Worm (Caenorhabditis elegans) whole organism, L3 larva: Measurements from ENCODE around the gene jamp-1.

Source experiments
- R02D3.7 ChIP-seq: fragments of 150-350 bp; optimal IDR thresholded peaks from 2 replicates; lab custom pipeline; 2014; ENCODE audit warnings: missing biosample characterization, missing genetic modification characterization
- ZK546.5 ChIP-seq: sonication (generic microtip); optimal IDR thresholded peaks from 2 replicates; lab custom pipeline; 2017; ENCODE audit warnings: missing biosample characterization, missing genetic modification characterization
- aly-2 ChIP-seq: fragments of 150-350 bp; optimal IDR thresholded peaks from 2 replicates; lab custom pipeline; 2014; ENCODE audit warnings: missing biosample characterization, missing genetic modification characterization
- ama-1 ChIP-seq: fragments of 150-350 bp; optimal IDR thresholded peaks from 2 replicates; lab custom pipeline; 2018
- ceh-28 ChIP-seq: fragments of 150-350 bp; optimal IDR thresholded peaks from 2 replicates; lab custom pipeline; 2014; ENCODE audit warnings: missing biosample characterization, missing genetic modification reagents, missing genetic modification characterization
- ceh-9 ChIP-seq: sonication (generic microtip); optimal IDR thresholded peaks from 2 replicates; lab custom pipeline; 2018; ENCODE audit warnings: missing biosample characterization, missing genetic modification characterization
- egl-27 ChIP-seq: sonication (generic microtip); optimal IDR thresholded peaks from 4 replicates; lab custom pipeline; 2017; ENCODE audit warnings: missing biosample characterization, missing genetic modification reagents, missing genetic modification characterization
- egl-5 ChIP-seq: fragments of 150-350 bp; optimal IDR thresholded peaks from 2 replicates; lab custom pipeline; 2017; ENCODE audit warnings: missing biosample characterization, missing genetic modification reagents, missing genetic modification characterization, inconsistent platforms
- elt-2 ChIP-seq: sonication (generic microtip); optimal IDR thresholded peaks from 2 replicates; lab custom pipeline; 2016; ENCODE audit warnings: missing genetic modification reagents, mild to moderate bottlenecking, missing genetic modification characterization, missing compliant biosample characterization
- elt-3 ChIP-seq, 3 experiments: fragments of 150-350 bp in 1 of 3; sonication (generic microtip) in 2 of 3; optimal IDR thresholded peaks; 2 replicates in 2 of 3; 4 replicates in 1 of 3; lab custom pipeline; 2014 to 2017; ENCODE audit warnings: missing biosample characterization in 3 of 3, missing genetic modification characterization in 3 of 3
- eor-1 ChIP-seq, 2 experiments: fragments of 150-350 bp; optimal IDR thresholded peaks; 2 replicates each; lab custom pipeline; 2014 to 2018; ENCODE audit warnings: missing biosample characterization in 2 of 2, missing genetic modification characterization in 2 of 2
- fkh-10 ChIP-seq: sonication (generic microtip); optimal IDR thresholded peaks from 2 replicates; lab custom pipeline; 2017; ENCODE audit warnings: missing biosample characterization, missing genetic modification reagents, missing genetic modification characterization
- fos-1 ChIP-seq: fragments of 150-350 bp; optimal IDR thresholded peaks from 2 replicates; lab custom pipeline; 2014; ENCODE audit warnings: missing biosample characterization, missing genetic modification characterization
- hmg-11 ChIP-seq: sonication (generic microtip); optimal IDR thresholded peaks from 2 replicates; lab custom pipeline; 2016; ENCODE audit warnings: missing genetic modification characterization, missing compliant biosample characterization
- jun-1 ChIP-seq: fragments of 150-350 bp; optimal IDR thresholded peaks from 2 replicates; lab custom pipeline; 2014; ENCODE audit warnings: missing biosample characterization, missing genetic modification reagents, missing genetic modification characterization
- lin-15B ChIP-seq: fragments of 150-350 bp; optimal IDR thresholded peaks from 2 replicates; lab custom pipeline; 2014; ENCODE audit warnings: missing biosample characterization, missing genetic modification characterization
- lin-39 ChIP-seq: fragments of 150-350 bp; optimal IDR thresholded peaks from 2 replicates; lab custom pipeline; 2018; ENCODE audit warnings: missing biosample characterization, missing genetic modification reagents, missing genetic modification characterization
- lsy-12 ChIP-seq: sonication (generic microtip); optimal IDR thresholded peaks from 2 replicates; lab custom pipeline; 2016; ENCODE audit warnings: mild to moderate bottlenecking, missing genetic modification characterization, missing compliant biosample characterization
- mml-1 ChIP-seq: fragments of 150-350 bp; sonication (generic microtip); optimal IDR thresholded peaks from 3 replicates; lab custom pipeline; 2014; ENCODE audit warnings: missing biosample characterization, missing genetic modification characterization
- nfya-1 ChIP-seq: sonication (generic microtip); optimal IDR thresholded peaks from 2 replicates; lab custom pipeline; 2017; ENCODE audit warnings: missing genetic modification characterization, mild to moderate bottlenecking, missing compliant biosample characterization, antibody characterized with exemption, moderate library complexity; ENCODE audit not compliant: insufficient read depth
- nhr-23 ChIP-seq: fragments of 150-350 bp; optimal IDR thresholded peaks from 2 replicates; lab custom pipeline; 2014; ENCODE audit warnings: missing biosample characterization, missing genetic modification reagents, missing genetic modification characterization
- nhr-237 ChIP-seq: fragments of 150-350 bp; optimal IDR thresholded peaks from 2 replicates; lab custom pipeline; 2014; ENCODE audit warnings: missing biosample characterization, missing genetic modification characterization
- nhr-25 ChIP-seq: sonication (generic microtip); optimal IDR thresholded peaks from 2 replicates; lab custom pipeline; 2017; ENCODE audit warnings: missing biosample characterization, missing genetic modification characterization
- nhr-43 ChIP-seq: sonication (generic microtip); optimal IDR thresholded peaks from 2 replicates; lab custom pipeline; 2016; ENCODE audit warnings: mild to moderate bottlenecking, missing genetic modification characterization, missing compliant biosample characterization; ENCODE audit not compliant: poor library complexity, severe bottlenecking
- pha-4 ChIP-seq: fragments of 150-350 bp; optimal IDR thresholded peaks from 2 replicates; lab custom pipeline; 2014; ENCODE audit warnings: missing biosample characterization, missing genetic modification reagents, missing genetic modification characterization
- pqm-1 ChIP-seq: fragments of 150-350 bp; optimal IDR thresholded peaks from 2 replicates; lab custom pipeline; 2017; ENCODE audit warnings: missing biosample characterization, missing genetic modification characterization, inconsistent platforms
- sea-2 ChIP-seq: fragments of 150-350 bp; sonication (generic microtip); optimal IDR thresholded peaks from 4 replicates; lab custom pipeline; 2014; ENCODE audit warnings: missing biosample characterization, missing genetic modification reagents, missing genetic modification characterization
- snpc-4 ChIP-seq: fragments of 150-350 bp; optimal IDR thresholded peaks from 2 replicates; lab custom pipeline; 2014; ENCODE audit warnings: missing biosample characterization, missing genetic modification characterization
- tbx-2 ChIP-seq: sonication (generic microtip); optimal IDR thresholded peaks from 2 replicates; lab custom pipeline; 2016; ENCODE audit warnings: mild to moderate bottlenecking, missing genetic modification characterization, missing compliant biosample characterization
- unc-39 ChIP-seq: sonication (generic microtip); optimal IDR thresholded peaks from 4 replicates; lab custom pipeline; 2017; ENCODE audit warnings: missing biosample characterization, missing genetic modification characterization
- unc-62 ChIP-seq: fragments of 150-350 bp; sonication (generic microtip); optimal IDR thresholded peaks from 4 replicates; lab custom pipeline; 2014; ENCODE audit warnings: missing biosample characterization, missing genetic modification reagents, missing genetic modification characterization
- ztf-11 ChIP-seq: fragments of 150-350 bp; optimal IDR thresholded peaks from 2 replicates; lab custom pipeline; 2014; ENCODE audit warnings: missing biosample characterization, missing genetic modification characterization
- ztf-4 ChIP-seq: fragments of 150-350 bp; optimal IDR thresholded peaks from 2 replicates; lab custom pipeline; 2014; ENCODE audit warnings: missing biosample characterization, missing genetic modification characterization

jamp-1 gene

DNA sequence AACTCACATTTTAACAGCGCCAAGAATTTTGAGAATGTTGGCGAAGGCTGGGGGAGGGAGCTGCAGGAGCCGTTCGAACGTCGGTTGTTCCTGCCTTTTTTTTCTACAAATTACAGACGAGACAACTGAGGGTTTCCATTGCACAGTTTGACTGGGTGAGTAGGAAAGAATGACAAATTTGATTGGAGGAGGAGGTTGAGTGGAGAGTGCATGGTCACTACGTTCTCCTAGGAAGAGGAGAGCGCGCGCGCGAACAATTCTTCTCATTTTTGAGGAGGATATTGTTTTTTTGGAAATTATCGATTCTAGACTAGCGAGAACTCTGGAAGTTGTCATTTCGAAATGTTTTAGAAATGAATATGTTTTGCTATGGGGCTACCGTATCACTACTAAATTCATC is 16.3 kb downstream of the jamp-1 start, which contains the start of gene dhs-17:
dhs-17 (minus strand) TSS at position 101 of the 400 bp plus-strand sequence.
- no peak for TF ChIP-seq ceh-28 (tag; lab: Kevin White, UChicago)
- no peak for TF ChIP-seq ceh-9 (tag; lab: Kevin White, UChicago)
- TF ChIP-seq, all 47 proteins: peak for 0

DNA sequence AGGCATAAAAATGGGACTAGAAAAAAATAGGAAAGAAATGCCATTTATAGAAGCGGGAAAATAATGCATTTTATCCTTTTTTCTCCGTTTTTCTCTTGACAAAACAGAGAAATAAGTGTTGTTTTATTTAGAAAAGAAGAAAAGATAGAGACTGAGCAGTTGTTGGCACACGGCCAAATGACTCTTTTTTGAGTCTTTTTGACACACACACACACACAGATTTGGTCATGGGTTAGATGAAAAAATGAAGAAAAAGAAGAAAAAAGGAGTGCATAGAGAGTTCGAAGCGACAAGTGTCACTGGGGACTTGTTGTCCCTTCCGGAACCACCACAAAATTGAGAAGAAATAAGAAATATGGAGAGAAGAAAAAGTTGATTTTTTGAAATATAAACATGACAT is 17.5 kb downstream of the jamp-1 start:
- no peak for TF ChIP-seq elt-3 (tag; optimal IDR thresholded peaks at IDR 0.05; lab: Kevin White, UChicago)
- TF ChIP-seq unc-62 (GFP tag; lab: Kevin White, UChicago): peak; percentile 13
- TF ChIP-seq lin-39 (tag; lab: Kevin White, UChicago): peak; percentile 72
- TF ChIP-seq nfya-1: peak; percentile 33
- TF ChIP-seq pha-4 (tag; lab: Kevin White, UChicago): no peak
- peak; percentile 22 for TF ChIP-seq hmg-11 (tag; lab: Kevin White, UChicago)

DNA sequence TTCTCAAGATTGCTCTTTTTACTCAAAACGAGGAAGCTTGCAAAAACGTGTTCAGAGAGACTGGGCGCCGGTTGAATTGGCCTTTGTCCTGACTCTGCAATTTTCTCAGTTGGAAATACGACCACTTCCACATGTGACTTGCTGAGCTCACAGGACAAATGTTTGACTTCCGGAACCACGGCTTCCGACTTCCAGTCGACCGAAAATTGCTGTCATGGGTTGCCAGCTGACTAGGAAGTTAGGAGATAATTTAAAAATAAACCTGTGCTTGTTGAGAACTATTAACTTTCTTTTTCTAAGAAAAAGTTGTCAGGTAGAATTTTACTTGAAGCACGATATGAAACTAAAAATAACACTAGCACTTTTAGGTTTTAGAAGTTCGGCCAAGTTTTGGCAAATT is 19.5 kb downstream of the jamp-1 start:
- TF ChIP-seq aly-2 (tag; lab: Kevin White, UChicago) (no peak), tbx-2 (tag; lab: Kevin White, UChicago) (peak; percentile 52)
- TF ChIP-seq, all 47 proteins: peak for 1

DNA sequence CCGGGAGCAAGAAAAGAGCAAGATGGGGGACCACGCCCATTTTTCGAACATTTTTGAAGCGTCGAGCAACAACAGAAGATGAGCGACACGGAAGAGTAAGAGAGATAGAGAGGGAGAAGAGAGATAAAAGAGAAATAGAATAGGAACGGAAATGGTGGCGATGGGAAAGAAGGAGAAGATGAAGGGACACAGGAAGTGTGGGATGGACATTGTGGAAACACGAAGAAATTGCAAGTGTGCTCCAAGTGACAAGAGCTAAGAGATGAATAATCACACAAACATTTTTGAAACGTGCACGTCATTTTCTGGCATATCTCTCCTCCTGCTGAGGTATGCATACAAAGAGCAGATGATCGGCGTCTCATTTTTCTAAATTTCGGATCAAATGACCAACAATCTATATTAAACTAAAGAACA is 20.5 kb downstream of the jamp-1 start:
- TF ChIP-seq nfya-1 (peak; percentile 70), egl-5 (tag; lab: Kevin White, UChicago) (peak; percentile 27), tbx-2 (tag; lab: Kevin White, UChicago) (peak; percentile 28), lin-39 (tag; lab: Kevin White, UChicago) (peak; percentile 73), pha-4 (tag; lab: Kevin White, UChicago) (no peak), ZK546.5 (no peak), unc-62 (GFP tag; lab: Kevin White, UChicago) (peak; percentile 22)
- TF ChIP-seq, all 47 proteins: peak for 5

DNA sequence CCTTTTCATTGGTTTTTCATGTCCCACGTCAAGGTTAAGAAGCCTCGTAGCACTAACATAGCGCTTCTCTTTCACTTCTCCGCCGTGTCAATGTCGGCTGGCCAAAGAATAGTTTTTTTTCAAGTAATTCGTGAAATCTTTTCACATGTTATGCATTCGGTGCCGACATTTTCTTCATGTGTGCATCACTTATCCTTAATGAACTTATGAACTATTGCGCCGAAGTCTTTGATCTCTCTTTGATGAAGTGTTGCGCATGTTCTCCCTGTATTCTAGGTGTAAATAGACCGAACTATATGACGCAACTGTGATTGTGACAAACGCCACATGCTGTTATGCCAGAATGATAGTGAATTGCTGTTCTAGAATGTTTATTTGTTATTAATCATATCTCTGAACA is 29.0 kb downstream of the jamp-1 start:
- no peak for TF ChIP-seq jun-1 (tag; lab: Kevin White, UChicago)
- TF ChIP-seq nhr-43: peak; percentile 13
- TF ChIP-seq mml-1 (tag; lab: Kevin White, UChicago): no peak
- peak; percentile 51 for TF ChIP-seq nhr-25 (tag; lab: Kevin White, UChicago)
- no peak for TF ChIP-seq snpc-4
- no peak for TF ChIP-seq eor-1 (tag; optimal IDR thresholded peaks at IDR 0.05; lab: Kevin White, UChicago)
- TF ChIP-seq pqm-1 (tag; lab: Kevin White, UChicago): no peak
- TF ChIP-seq, all 47 proteins: peak for 2

DNA sequence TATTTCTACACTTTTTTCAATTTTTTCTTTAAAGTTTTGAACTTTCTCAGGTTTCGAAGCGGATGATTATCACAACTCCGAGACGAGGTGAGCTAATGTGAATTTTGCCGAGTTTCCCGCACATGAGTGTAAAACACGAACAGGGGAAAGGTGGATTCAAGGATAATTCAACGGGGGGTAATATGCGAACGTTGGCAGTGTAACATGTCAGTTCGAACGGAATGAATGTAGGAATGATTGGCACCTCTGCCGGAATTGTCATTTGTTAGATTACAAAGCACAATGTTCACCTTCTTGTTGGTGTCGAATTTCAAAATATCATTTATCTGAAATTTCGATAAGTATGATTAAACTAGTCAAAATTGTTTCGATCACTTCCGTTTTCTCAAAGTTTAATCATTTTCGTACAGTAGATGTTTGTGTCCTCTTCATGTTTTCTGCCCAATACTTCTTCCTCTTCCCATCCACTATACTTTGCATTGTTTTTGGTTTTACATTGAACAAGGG is 32.1 kb downstream of the jamp-1 start, which contains the start of gene picc-1:
picc-1 (plus strand) TSS at position 51 of the 507 bp plus-strand sequence.
- no peak for TF ChIP-seq sea-2 (GFP tag; lab: Kevin White, UChicago)
- TF ChIP-seq nfya-1: no peak
- TF ChIP-seq ceh-28 (tag; lab: Kevin White, UChicago): no peak
- no peak for TF ChIP-seq eor-1 (tag; optimal IDR thresholded peaks at IDR 0.05; lab: Kevin White, UChicago)
- TF ChIP-seq nhr-237: no peak
- TF ChIP-seq lin-39 (tag; lab: Kevin White, UChicago): no peak
- TF ChIP-seq elt-3 (tag; optimal IDR thresholded peaks at IDR 0.05; lab: Kevin White, UChicago): no peak
- peak; percentile 66 for TF ChIP-seq aly-2 (tag; lab: Kevin White, UChicago)
- TF ChIP-seq R02D3.7 (tag; lab: Kevin White, UChicago): no peak
- no peak for TF ChIP-seq ceh-9 (tag; lab: Kevin White, UChicago)
- TF ChIP-seq egl-5 (tag; lab: Kevin White, UChicago): no peak
- TF ChIP-seq unc-39 (tag; lab: Kevin White, UChicago): no peak
- TF ChIP-seq ama-1 (lab: Kevin White, UChicago): peak; percentile 84
- TF ChIP-seq lin-15B (tag; lab: Kevin White, UChicago): no peak
- TF ChIP-seq fkh-10 (GFP tag; lab: Kevin White, UChicago): no peak
- TF ChIP-seq fos-1 (tag; lab: Kevin White, UChicago): no peak
- peak; percentile 39 for TF ChIP-seq elt-2 (tag; lab: Kevin White, UChicago)
- no peak for TF ChIP-seq egl-27 (tag; lab: Kevin White, UChicago)
- no peak for TF ChIP-seq ztf-4
- TF ChIP-seq nhr-23 (tag; lab: Kevin White, UChicago): no peak
- TF ChIP-seq nhr-43: peak; percentile 61
- no peak for TF ChIP-seq lsy-12
- no peak for TF ChIP-seq ztf-11 (tag; lab: Kevin White, UChicago)
